Fruit fly (Drosophila melanogaster) whole organism, embryonic: ENCODE results near the gene Tsp97E.

Source experiments
- CG10147 ChIP-seq: fragments of 200-800 bp; sonication (Bioruptor generic); optimal IDR thresholded peaks from 2 replicates; lab custom pipeline; 2019; ENCODE audit warnings: missing biosample characterization, mild to moderate bottlenecking, missing genetic modification characterization, moderate library complexity
- CG10321 ChIP-seq: fragments of 200-800 bp; sonication (Bioruptor generic); IDR thresholded peaks from 2 replicates; pipeline ENCODE4 v1.3.6; 2022; ENCODE audit warnings: missing biosample characterization, missing genetic modification characterization
- CG10959 ChIP-seq: fragments of 200-800 bp; sonication (Bioruptor generic); IDR thresholded peaks from 2 replicates; pipeline ENCODE4 v1.3.6; 2022; ENCODE audit warnings: missing biosample characterization, missing genetic modification characterization
- CG11085 ChIP-seq: fragments of 200-800 bp; sonication (Bioruptor generic); IDR thresholded peaks from 2 replicates; pipeline ENCODE4 v1.3.6; 2022; ENCODE audit warnings: missing biosample characterization, missing genetic modification characterization
- CG11723 ChIP-seq: fragments of 200-800 bp; sonication (Bioruptor generic); optimal IDR thresholded peaks from 2 replicates; lab custom pipeline; 2017; ENCODE audit warnings: missing biosample characterization, mild to moderate bottlenecking, missing genetic modification characterization
- CG12071 ChIP-seq: fragments of 200-800 bp; sonication (Bioruptor generic); optimal IDR thresholded peaks from 3 replicates; lab custom pipeline; 2018; ENCODE audit warnings: missing biosample characterization, mild to moderate bottlenecking, missing genetic modification characterization
- CG12219 ChIP-seq: fragments of 200-800 bp; sonication (Bioruptor generic); optimal IDR thresholded peaks from 3 replicates; lab custom pipeline; 2018; ENCODE audit warnings: missing biosample characterization, mild to moderate bottlenecking, missing genetic modification characterization
- CG12236 ChIP-seq: fragments of 200-800 bp; sonication (Bioruptor generic); optimal IDR thresholded peaks from 2 replicates; lab custom pipeline; 2016; ENCODE audit warnings: missing biosample characterization, missing genetic modification characterization
- CG13296 ChIP-seq: fragments of 200-800 bp; sonication (Bioruptor generic); optimal IDR thresholded peaks from 3 replicates; lab custom pipeline; 2018; ENCODE audit warnings: missing biosample characterization, mild to moderate bottlenecking, missing genetic modification characterization
- CG15601 ChIP-seq: fragments of 200-800 bp; sonication (Bioruptor generic); optimal IDR thresholded peaks from 3 replicates; lab custom pipeline; 2019; ENCODE audit warnings: missing biosample characterization, mild to moderate bottlenecking, missing genetic modification characterization, moderate library complexity
- CG18476 ChIP-seq: fragments of 200-800 bp; sonication (Bioruptor generic); optimal IDR thresholded peaks from 2 replicates; lab custom pipeline; 2016; ENCODE audit warnings: missing biosample characterization, mild to moderate bottlenecking, missing genetic modification characterization
- CG18599 ChIP-seq: fragments of 200-800 bp; sonication (Bioruptor generic); optimal IDR thresholded peaks from 3 replicates; lab custom pipeline; 2017; ENCODE audit warnings: missing biosample characterization, missing genetic modification characterization, mild to moderate bottlenecking, moderate library complexity, missing genetic modification reagents
- CG2116 ChIP-seq: fragments of 200-800 bp; sonication (Bioruptor generic); optimal IDR thresholded peaks from 3 replicates; lab custom pipeline; 2018; ENCODE audit warnings: missing biosample characterization, mild to moderate bottlenecking, missing genetic modification characterization
- CG4854 ChIP-seq: fragments of 200-800 bp; sonication (Bioruptor generic); optimal IDR thresholded peaks from 2 replicates; lab custom pipeline; 2016; ENCODE audit warnings: missing biosample characterization, missing genetic modification characterization, inconsistent platforms
- CG7271 ChIP-seq: fragments of 200-800 bp; sonication (Bioruptor generic); optimal IDR thresholded peaks from 2 replicates; lab custom pipeline; 2018; ENCODE audit warnings: missing biosample characterization, mild to moderate bottlenecking, missing genetic modification characterization, moderate library complexity
- CG8359 ChIP-seq: fragments of 200-800 bp; sonication (Bioruptor generic); optimal IDR thresholded peaks from 2 replicates; lab custom pipeline; 2017; ENCODE audit warnings: missing biosample characterization, mild to moderate bottlenecking, missing genetic modification characterization, borderline replicate concordance
- Chrac-16 ChIP-seq: fragments of 200-800 bp; sonication (Bioruptor generic); optimal IDR thresholded peaks from 3 replicates; lab custom pipeline; 2016; ENCODE audit warnings: missing biosample characterization, missing genetic modification characterization
- D ChIP-seq, 2 experiments: fragments of 200-800 bp in 1 of 2; fragments of >200 bp in 1 of 2; sonication (Bioruptor generic) in 1 of 2; optimal IDR thresholded peaks; 2 replicates in 1 of 2; 3 replicates in 1 of 2; lab custom pipeline; 2017; ENCODE audit warnings: mild to moderate bottlenecking in 1 of 2, missing biosample characterization in 1 of 2, missing genetic modification characterization in 1 of 2, missing genetic modification reagents in 1 of 2
- D19B ChIP-seq: fragments of 200-800 bp; sonication (Bioruptor generic); optimal IDR thresholded peaks from 2 replicates; lab custom pipeline; 2017; ENCODE audit warnings: missing biosample characterization, mild to moderate bottlenecking, missing genetic modification characterization
- Dref ChIP-seq: fragments of 200-800 bp; sonication (Bioruptor generic); IDR thresholded peaks from 2 replicates; pipeline ENCODE4 v1.3.6; 2022; ENCODE audit warnings: missing biosample characterization, missing genetic modification characterization
- Ets97D ChIP-seq: fragments of 200-800 bp; sonication (Bioruptor generic); optimal IDR thresholded peaks from 3 replicates; lab custom pipeline; 2016; ENCODE audit warnings: missing biosample characterization, missing genetic modification characterization
- Fer2 ChIP-seq: fragments of 200-800 bp; sonication (Bioruptor generic); optimal IDR thresholded peaks from 2 replicates; lab custom pipeline; 2018; ENCODE audit warnings: missing biosample characterization, mild to moderate bottlenecking, missing genetic modification characterization, moderate library complexity
- Gsc ChIP-seq: fragments of 200-800 bp; sonication (Bioruptor generic); IDR thresholded peaks from 2 replicates; pipeline ENCODE4 v1.3.6; 2022; ENCODE audit warnings: missing biosample characterization, missing genetic modification characterization
- Hey ChIP-seq: fragments of 200-800 bp; sonication (Bioruptor generic); optimal IDR thresholded peaks from 3 replicates; lab custom pipeline; 2018; ENCODE audit warnings: missing biosample characterization, mild to moderate bottlenecking, missing genetic modification characterization
- Hr3 ChIP-seq: fragments of 200-800 bp; sonication (Bioruptor generic); optimal IDR thresholded peaks from 3 replicates; lab custom pipeline; 2016; ENCODE audit warnings: missing biosample characterization, missing genetic modification characterization
- Hsf ChIP-seq: fragments of 200-800 bp; sonication (Bioruptor generic); optimal IDR thresholded peaks from 3 replicates; lab custom pipeline; 2016; ENCODE audit warnings: missing biosample characterization, missing genetic modification characterization
- Kr ChIP-seq: fragments of 200-800 bp; sonication (Bioruptor generic); optimal IDR thresholded peaks from 2 replicates; lab custom pipeline; 2017; ENCODE audit warnings: missing biosample characterization, mild to moderate bottlenecking, missing genetic modification characterization
- Meics ChIP-seq: fragments of 200-800 bp; sonication (Bioruptor generic); optimal IDR thresholded peaks from 2 replicates; lab custom pipeline; 2017; ENCODE audit warnings: missing biosample characterization, mild to moderate bottlenecking, missing genetic modification characterization
- Neu2 ChIP-seq: fragments of 200-800 bp; sonication (Bioruptor generic); optimal IDR thresholded peaks from 3 replicates; lab custom pipeline; 2016; ENCODE audit warnings: missing biosample characterization, missing genetic modification characterization, borderline replicate concordance
- PHDP ChIP-seq: fragments of 200-800 bp; sonication (Bioruptor generic); optimal IDR thresholded peaks from 3 replicates; lab custom pipeline; 2018; ENCODE audit warnings: missing biosample characterization, mild to moderate bottlenecking, missing genetic modification characterization, moderate library complexity
- Sox100B ChIP-seq: fragments of 200-800 bp; sonication (Bioruptor generic); optimal IDR thresholded peaks from 3 replicates; lab custom pipeline; 2018; ENCODE audit warnings: missing biosample characterization, mild to moderate bottlenecking, missing genetic modification characterization
- Sry-δ ChIP-seq: fragments of 200-800 bp; sonication (Bioruptor generic); optimal IDR thresholded peaks from 2 replicates; lab custom pipeline; 2016; ENCODE audit warnings: missing biosample characterization, missing genetic modification characterization
- Xbp1 ChIP-seq: fragments of 200-800 bp; sonication (Bioruptor generic); optimal IDR thresholded peaks from 3 replicates; lab custom pipeline; 2016; ENCODE audit warnings: missing biosample characterization, mild to moderate bottlenecking, missing genetic modification characterization
- amos ChIP-seq: fragments of 200-800 bp; sonication (Bioruptor generic); IDR thresholded peaks from 2 replicates; pipeline ENCODE4 v1.3.6; 2022; ENCODE audit warnings: missing biosample characterization, missing genetic modification characterization; ENCODE audit not compliant: partially characterized antibody
- br ChIP-seq: fragments of >200 bp; optimal IDR thresholded peaks from 2 replicates; lab custom pipeline; 2017
- cas ChIP-seq: fragments of 200-800 bp; sonication (Bioruptor generic); IDR thresholded peaks from 2 replicates; pipeline ENCODE4 v1.3.6; 2022; ENCODE audit warnings: missing biosample characterization, missing genetic modification characterization
- caup ChIP-seq: fragments of 200-800 bp; sonication (Bioruptor generic); optimal IDR thresholded peaks from 3 replicates; lab custom pipeline; 2017; ENCODE audit warnings: missing biosample characterization, mild to moderate bottlenecking, missing genetic modification characterization, moderate library complexity; ENCODE audit not compliant: severe bottlenecking
- chm ChIP-seq: fragments of 200-800 bp; sonication (Bioruptor generic); IDR thresholded peaks from 2 replicates; pipeline ENCODE4 v1.3.6; 2022; ENCODE audit warnings: missing biosample characterization, missing genetic modification characterization
- crc ChIP-seq: fragments of 200-800 bp; sonication (Bioruptor generic); optimal IDR thresholded peaks from 2 replicates; lab custom pipeline; 2016; ENCODE audit warnings: missing biosample characterization, missing genetic modification characterization
- cwo ChIP-seq: fragments of 200-800 bp; sonication (Bioruptor generic); optimal IDR thresholded peaks from 3 replicates; lab custom pipeline; 2017; ENCODE audit warnings: missing biosample characterization, missing genetic modification characterization, mild to moderate bottlenecking, moderate library complexity, missing genetic modification reagents
- fd3F ChIP-seq: fragments of 200-800 bp; sonication (Bioruptor generic); optimal IDR thresholded peaks from 2 replicates; lab custom pipeline; 2018; ENCODE audit warnings: missing biosample characterization, mild to moderate bottlenecking, missing genetic modification characterization, moderate library complexity
- gsb-n ChIP-seq: fragments of 200-800 bp; sonication (Bioruptor generic); optimal IDR thresholded peaks from 3 replicates; lab custom pipeline; 2018; ENCODE audit warnings: missing biosample characterization, mild to moderate bottlenecking, missing genetic modification characterization
- her ChIP-seq: fragments of 200-800 bp; sonication (Bioruptor generic); optimal IDR thresholded peaks from 2 replicates; lab custom pipeline; 2016; ENCODE audit warnings: missing biosample characterization, missing genetic modification characterization
- hkb ChIP-seq, 2 experiments: fragments of 200-800 bp in 1 of 2; fragments of >200 bp in 1 of 2; sonication (Bioruptor generic) in 1 of 2; IDR thresholded peaks in 1 of 2; optimal IDR thresholded peaks in 1 of 2; 2 replicates each; pipeline versions ENCODE4 v1.3.6 to Lab custom; 2017 to 2022; ENCODE audit warnings: missing biosample characterization in 1 of 2, missing genetic modification characterization in 1 of 2
- lab ChIP-seq: fragments of 200-800 bp; sonication (Bioruptor generic); optimal IDR thresholded peaks from 3 replicates; lab custom pipeline; 2017; ENCODE audit warnings: missing biosample characterization, missing genetic modification characterization, mild to moderate bottlenecking, moderate library complexity, missing genetic modification reagents
- pros ChIP-seq: fragments of 200-800 bp; sonication (Bioruptor generic); optimal IDR thresholded peaks from 3 replicates; lab custom pipeline; 2019; ENCODE audit warnings: missing biosample characterization, mild to moderate bottlenecking, missing genetic modification characterization, moderate library complexity
- run ChIP-seq: fragments of 200-800 bp; sonication (Bioruptor generic); optimal IDR thresholded peaks from 3 replicates; lab custom pipeline; 2018; ENCODE audit warnings: missing biosample characterization, mild to moderate bottlenecking, missing genetic modification characterization
- sens-2 ChIP-seq: fragments of 200-800 bp; sonication (Bioruptor generic); IDR thresholded peaks from 2 replicates; pipeline ENCODE4 v1.3.6; 2022; ENCODE audit warnings: missing biosample characterization, missing genetic modification characterization
- zfh1 ChIP-seq: fragments of 200-800 bp; sonication (Bioruptor generic); IDR thresholded peaks from 3 replicates; pipeline ENCODE4 v1.3.6; 2022; ENCODE audit warnings: missing biosample characterization, missing genetic modification characterization

Gene Tsp97E

dm6 chr3R:26964452-26965133, at the start of gene Tsp97E:
TSS of gene Tsp97E (minus strand) at chr3R:26964817.
- TF ChIP-seq Chrac-16 (GFP tag; lab: Kevin White, UChicago) (no peak), Hr3 (GFP tag; lab: Kevin White, UChicago) (no peak), CG15601 (peak; percentile 32), D19B (no peak), Sry-δ (GFP tag; lab: Kevin White, UChicago) (peak; percentile 80), Dref (GFP tag; lab: Robert Waterston, UW) (peak; percentile 85), CG12219 (GFP tag; lab: Kevin White, UChicago) (no peak), zfh1 (GFP tag; lab: Robert Waterston, UW) (no peak), CG7271 (no peak), Fer2 (tag; lab: Kevin White, UChicago) (no peak), fd3F (no peak), run (tag; lab: Kevin White, UChicago) (no peak), CG2116 (GFP tag; lab: Kevin White, UChicago) (peak; percentile 99), CG4854 (GFP tag; lab: Kevin White, UChicago) (no peak), CG8359 (no peak), crc (GFP tag; lab: Kevin White, UChicago) (no peak), Gsc (no peak), Ets97D (GFP tag; lab: Kevin White, UChicago) (peak; percentile 64), PHDP (tag; lab: Kevin White, UChicago) (no peak), Neu2 (GFP tag; lab: Kevin White, UChicago) (no peak), CG10321 (GFP tag; lab: Robert Waterston, UW) (no peak), lab (no peak), caup (GFP tag; lab: Kevin White, UChicago) (no peak), CG11723 (GFP tag; lab: Kevin White, UChicago) (no peak), Hsf (GFP tag; lab: Kevin White, UChicago) (no peak), CG10959 (GFP tag; lab: Robert Waterston, UW) (no peak), CG18599 (GFP tag; lab: Kevin White, UChicago) (no peak), pros (no peak), CG13296 (GFP tag; lab: Kevin White, UChicago) (no peak), CG12236 (GFP tag; lab: Kevin White, UChicago) (no peak), CG12071 (GFP tag; lab: Kevin White, UChicago) (no peak), cas (GFP tag; lab: Robert Waterston, UW) (no peak), gsb-n (tag; lab: Kevin White, UChicago) (peak; percentile 15), hkb (optimal IDR thresholded peaks at IDR 0.05; lab: Kevin White, UChicago) (no peak), hkb (GFP tag; IDR thresholded peaks at IDR 0.05; lab: Robert Waterston, UW) (no peak), CG18476 (GFP tag; lab: Kevin White, UChicago) (no peak), Sox100B (GFP tag; lab: Kevin White, UChicago) (peak; percentile 23), D (optimal IDR thresholded peaks at IDR 0.05; lab: Kevin White, UChicago) (no peak), D (GFP tag; optimal IDR thresholded peaks at IDR 0.05; lab: Kevin White, UChicago) (no peak), amos (GFP tag; lab: Robert Waterston, UW) (peak; percentile 30; the same call in 1 of the 2 replicates), Kr (GFP tag; lab: Kevin White, UChicago) (no peak), CG11085 (GFP tag; lab: Robert Waterston, UW) (no peak), her (GFP tag; lab: Kevin White, UChicago) (peak; percentile 98), Meics (GFP tag; lab: Kevin White, UChicago) (no peak), cwo (GFP tag; lab: Kevin White, UChicago) (no peak), br (lab: Kevin White, UChicago) (no peak), Hey (tag; lab: Kevin White, UChicago) (no peak), Xbp1 (GFP tag; lab: Kevin White, UChicago) (no peak), sens-2 (GFP tag; lab: Robert Waterston, UW) (no peak), CG10147 (GFP tag; lab: Kevin White, UChicago) (no peak), chm (GFP tag; lab: Robert Waterston, UW) (no peak)
